Worm (Caenorhabditis elegans): ENCODE data around the gene Y59C2A.3.

- TF ChIP-seq W03F9.2 (tag; optimal IDR thresholded peaks at IDR 0.05) (no peak), him-1 (tag; optimal IDR thresholded peaks at IDR 0.05) (no peak)
Observed at ce11 chrII:2186730-2187129, 33.0 kb downstream of the Y59C2A.3 start.
